Fruit fly (Drosophila melanogaster) whole organism, adult: ENCODE data around the gene Psn.

ENCODE experiments used
- CG11617 ChIP-seq: fragments of 200-800 bp; sonication (Bioruptor generic); optimal IDR thresholded peaks from 2 replicates; lab custom pipeline; 2017; ENCODE audit warnings: mild to moderate bottlenecking, missing biosample characterization, missing genetic modification reagents, missing genetic modification characterization
- CG12768 ChIP-seq: fragments of 200-800 bp; sonication (Bioruptor generic); optimal IDR thresholded peaks from 2 replicates; lab custom pipeline; 2017; ENCODE audit warnings: missing biosample characterization, missing genetic modification characterization, mild to moderate bottlenecking, moderate library complexity, missing genetic modification reagents
- CG14711 ChIP-seq: fragments of 200-800 bp; sonication (Bioruptor generic); optimal IDR thresholded peaks from 2 replicates; lab custom pipeline; 2018; ENCODE audit warnings: missing biosample characterization, mild to moderate bottlenecking, missing genetic modification characterization, moderate library complexity
- CG1620 ChIP-seq: fragments of 200-800 bp; sonication (Bioruptor generic); optimal IDR thresholded peaks from 2 replicates; lab custom pipeline; 2016; ENCODE audit warnings: missing biosample characterization, missing genetic modification characterization
- CG33017 ChIP-seq: fragments of 200-800 bp; sonication (Bioruptor generic); optimal IDR thresholded peaks from 2 replicates; lab custom pipeline; 2018; ENCODE audit warnings: missing biosample characterization, mild to moderate bottlenecking, missing genetic modification characterization, moderate library complexity
- CG5204 ChIP-seq: fragments of 200-800 bp; sonication (Bioruptor generic); optimal IDR thresholded peaks from 2 replicates; lab custom pipeline; 2016; ENCODE audit warnings: missing biosample characterization, missing genetic modification characterization
- CG7045 ChIP-seq: fragments of 200-800 bp; sonication (Bioruptor generic); optimal IDR thresholded peaks from 2 replicates; lab custom pipeline; 2017; ENCODE audit warnings: missing biosample characterization, mild to moderate bottlenecking, missing genetic modification characterization
- CG7101 ChIP-seq: fragments of 200-800 bp; sonication (Bioruptor generic); optimal IDR thresholded peaks from 2 replicates; lab custom pipeline; 2018; ENCODE audit warnings: missing biosample characterization, mild to moderate bottlenecking, missing genetic modification characterization, moderate library complexity
- Clk ChIP-seq: fragments of 200-800 bp; sonication (Bioruptor generic); optimal IDR thresholded peaks from 2 replicates; lab custom pipeline; 2017; ENCODE audit warnings: missing biosample characterization, missing genetic modification characterization
- Crg-1 ChIP-seq: fragments of 200-800 bp; sonication (Bioruptor generic); optimal IDR thresholded peaks from 2 replicates; lab custom pipeline; 2016; ENCODE audit warnings: missing biosample characterization, missing genetic modification characterization
- Hr96 ChIP-seq: fragments of 200-800 bp; sonication (Bioruptor generic); optimal IDR thresholded peaks from 2 replicates; lab custom pipeline; 2016; ENCODE audit warnings: missing biosample characterization, missing genetic modification characterization
- Mnt ChIP-seq: fragments of 200-800 bp; sonication (Bioruptor generic); optimal IDR thresholded peaks from 2 replicates; lab custom pipeline; 2016; ENCODE audit warnings: missing biosample characterization, mild to moderate bottlenecking, missing genetic modification characterization
- bab1 ChIP-seq: fragments of 200-800 bp; sonication (Bioruptor generic); optimal IDR thresholded peaks from 3 replicates; lab custom pipeline; 2019; ENCODE audit warnings: missing biosample characterization, mild to moderate bottlenecking, missing genetic modification characterization, moderate library complexity
- cic ChIP-seq: fragments of 200-800 bp; sonication (Bioruptor generic); optimal IDR thresholded peaks from 2 replicates; lab custom pipeline; 2017; ENCODE audit warnings: missing biosample characterization, mild to moderate bottlenecking, missing genetic modification characterization, moderate library complexity
- cnc ChIP-seq, 2 experiments: fragments of >200 bp; optimal IDR thresholded peaks; 2 replicates each; lab custom pipeline; 2017
- kay ChIP-seq: fragments of 200-800 bp; sonication (Bioruptor generic); peaks from one replicate; lab custom pipeline; 2016; ENCODE audit warnings: missing biosample characterization, missing genetic modification characterization, borderline replicate concordance
- ovo ChIP-seq: fragments of 200-800 bp; sonication (Bioruptor generic); optimal IDR thresholded peaks from 2 replicates; lab custom pipeline; 2016; ENCODE audit warnings: missing biosample characterization, missing genetic modification characterization
- pad ChIP-seq: fragments of 200-800 bp; sonication (Bioruptor generic); optimal IDR thresholded peaks from 3 replicates; lab custom pipeline; 2017; ENCODE audit warnings: missing biosample characterization, missing genetic modification characterization, mild to moderate bottlenecking, moderate library complexity, missing genetic modification reagents
- tj ChIP-seq: fragments of 200-800 bp; sonication (Bioruptor generic); optimal IDR thresholded peaks from 3 replicates; lab custom pipeline; 2017; ENCODE audit warnings: missing biosample characterization, mild to moderate bottlenecking, missing genetic modification characterization, moderate library complexity
- toe ChIP-seq: fragments of 200-800 bp; sonication (Bioruptor generic); optimal IDR thresholded peaks from 2 replicates; lab custom pipeline; 2016; ENCODE audit warnings: missing biosample characterization, missing genetic modification characterization

Psn gene

dm6 chr3L:20436069-20436468 is 3.8 kb downstream of the Psn start, which contains the start of the genes mRpL15 and CtIP:
TSS of gene mRpL15 (minus strand) at chr3L:20436209.
TSS of gene CtIP (plus strand) at chr3L:20436250.
- TF ChIP-seq CG33017 (tag; lab: Kevin White, UChicago) (no peak), Mnt (GFP tag; lab: Kevin White, UChicago) (peak; percentile 16)

- TF ChIP-seq CG1620 (GFP tag; lab: Kevin White, UChicago), result no peak
- no peak for TF ChIP-seq CG5204 (GFP tag; lab: Kevin White, UChicago)
- no peak for TF ChIP-seq cic (GFP tag; lab: Kevin White, UChicago)
- no peak for TF ChIP-seq cnc (optimal IDR thresholded peaks at IDR 0.05; lab: Kevin White, UChicago)
- no peak for TF ChIP-seq Clk (GFP tag; lab: Kevin White, UChicago)
- no peak for TF ChIP-seq toe (GFP tag; lab: Kevin White, UChicago)
- TF ChIP-seq ovo, result no peak
- no peak for TF ChIP-seq kay (GFP tag; lab: Kevin White, UChicago)
- TF ChIP-seq CG7045 (GFP tag; lab: Kevin White, UChicago), result no peak
- no peak for TF ChIP-seq tj (GFP tag; lab: Kevin White, UChicago)
- no peak for TF ChIP-seq Crg-1 (GFP tag; lab: Kevin White, UChicago)
- no peak for TF ChIP-seq CG7101
- no peak for TF ChIP-seq CG33017 (tag; lab: Kevin White, UChicago)
- no peak for TF ChIP-seq CG12768
- no peak for TF ChIP-seq Hr96 (GFP tag; lab: Kevin White, UChicago)
- no peak for TF ChIP-seq pad
- TF ChIP-seq CG14711 (tag; lab: Kevin White, UChicago), result no peak
- TF ChIP-seq Mnt (GFP tag; lab: Kevin White, UChicago), result no peak
Measured at dm6 chr3L:20439772-20440171, 7.5 kb downstream of the Psn start, which contains the start of gene Hpd. TSS of gene Hpd (minus strand) at chr3L:20439872.

- no peak for TF ChIP-seq CG5204 (GFP tag; lab: Kevin White, UChicago)
- TF ChIP-seq CG12768, result no peak
- TF ChIP-seq pad, result no peak
- TF ChIP-seq CG1620 (GFP tag; lab: Kevin White, UChicago), result no peak
- no peak for TF ChIP-seq CG7045 (GFP tag; lab: Kevin White, UChicago)
- no peak for TF ChIP-seq bab1 (GFP tag; lab: Kevin White, UChicago)
- no peak for TF ChIP-seq toe (GFP tag; lab: Kevin White, UChicago)
- TF ChIP-seq cnc (optimal IDR thresholded peaks at IDR 0.05; lab: Kevin White, UChicago), result no peak
- TF ChIP-seq Crg-1 (GFP tag; lab: Kevin White, UChicago), result no peak
- TF ChIP-seq Clk (GFP tag; lab: Kevin White, UChicago), result no peak
- no peak for TF ChIP-seq CG14711 (tag; lab: Kevin White, UChicago)
- no peak for TF ChIP-seq cic (GFP tag; lab: Kevin White, UChicago)
- no peak for TF ChIP-seq CG11617
- no peak for TF ChIP-seq ovo
- TF ChIP-seq Hr96 (GFP tag; lab: Kevin White, UChicago), result no peak
- TF ChIP-seq tj (GFP tag; lab: Kevin White, UChicago), result no peak
- no peak for TF ChIP-seq Mnt (GFP tag; lab: Kevin White, UChicago)
- TF ChIP-seq CG7101, result no peak
- TF ChIP-seq kay (GFP tag; lab: Kevin White, UChicago), result no peak
Measured at dm6 chr3L:20440902-20441429, 8.7 kb downstream of the Psn start.

dm6 chr3L:20441632-20442469 is 9.6 kb downstream of the Psn start, which contains the start of gene CG5910:
TSS of gene CG5910 (plus strand) at chr3L:20442419.
- no peak for TF ChIP-seq CG12768
- TF ChIP-seq CG7045 (GFP tag; lab: Kevin White, UChicago), result peak; percentile 7
- peak; percentile 18 for TF ChIP-seq CG14711 (tag; lab: Kevin White, UChicago)

dm6 chr3L:20442674-20443313 is 10.5 kb downstream of the Psn start:
- no peak for TF ChIP-seq Hr96 (GFP tag; lab: Kevin White, UChicago)
- no peak for TF ChIP-seq CG5204 (GFP tag; lab: Kevin White, UChicago)
- TF ChIP-seq ovo, result no peak
- TF ChIP-seq CG7045 (GFP tag; lab: Kevin White, UChicago), result no peak
- no peak for TF ChIP-seq kay (GFP tag; lab: Kevin White, UChicago)

- TF ChIP-seq cnc (optimal IDR thresholded peaks at IDR 0.05; lab: Kevin White, UChicago), result no peak
- TF ChIP-seq CG5204 (GFP tag; lab: Kevin White, UChicago), result peak; percentile 32
- TF ChIP-seq CG1620 (GFP tag; lab: Kevin White, UChicago), result peak; percentile 18
- TF ChIP-seq bab1 (GFP tag; lab: Kevin White, UChicago), result peak; percentile 68
- TF ChIP-seq Crg-1 (GFP tag; lab: Kevin White, UChicago), result peak; percentile 3
- no peak for TF ChIP-seq ovo
- TF ChIP-seq CG14711 (tag; lab: Kevin White, UChicago), result peak; percentile 85
- TF ChIP-seq CG7045 (GFP tag; lab: Kevin White, UChicago), result peak; percentile 76
- TF ChIP-seq pad, result peak; percentile 41
- peak; percentile 9 for TF ChIP-seq cic (GFP tag; lab: Kevin White, UChicago)
- TF ChIP-seq Clk (GFP tag; lab: Kevin White, UChicago), result peak; percentile 49
- TF ChIP-seq tj (GFP tag; lab: Kevin White, UChicago), result peak; percentile 41
- TF ChIP-seq Mnt (GFP tag; lab: Kevin White, UChicago), result peak; percentile 57
- peak; percentile 88 for TF ChIP-seq CG11617
- peak; percentile 90 for TF ChIP-seq CG7101
- TF ChIP-seq Hr96 (GFP tag; lab: Kevin White, UChicago), result peak; percentile 61
- peak; percentile 86 for TF ChIP-seq kay (GFP tag; lab: Kevin White, UChicago)
- TF ChIP-seq toe (GFP tag; lab: Kevin White, UChicago), result peak; percentile 8
- TF ChIP-seq CG33017 (tag; lab: Kevin White, UChicago), result peak; percentile 89
- TF ChIP-seq CG12768, result peak; percentile 91
Measured at dm6 chr3L:20444815-20445519, 12.7 kb downstream of the Psn start.
